Worm (Caenorhabditis elegans) whole organism, L1 larva: ENCODE results near the gene jmjd-3.3.

Experiments used
- aly-2 ChIP-seq: fragments of 150-350 bp; optimal IDR thresholded peaks from 2 replicates; lab custom pipeline; 2014; ENCODE audit warnings: missing biosample characterization, missing genetic modification characterization
- ets-5 ChIP-seq: fragments of 200-800 bp; sonication (Bioruptor generic); IDR thresholded peaks from 2 replicates; pipeline ENCODE4 v1.3.6; 2022; ENCODE audit warnings: missing genetic modification characterization, missing compliant biosample characterization
- hpl-2 ChIP-seq: fragments of 150-350 bp; optimal IDR thresholded peaks from 2 replicates; lab custom pipeline; 2014; ENCODE audit warnings: missing biosample characterization, missing genetic modification reagents, missing genetic modification characterization
- nhr-77 ChIP-seq: fragments of 150-350 bp; optimal IDR thresholded peaks from 2 replicates; lab custom pipeline; 2014; ENCODE audit warnings: missing biosample characterization, missing genetic modification characterization
- nhr-85 ChIP-seq: sonication (generic microtip); peaks from one replicate; lab custom pipeline; 2016; ENCODE audit warnings: missing genetic modification characterization, inconsistent platforms, missing compliant biosample characterization
- zag-1 ChIP-seq: fragments of 150-350 bp; optimal IDR thresholded peaks from 2 replicates; lab custom pipeline; 2014; ENCODE audit warnings: missing biosample characterization, missing genetic modification characterization

ce11 chrX:13423340-13423739 is 12.9 kb upstream of the jmjd-3.3 start, which contains the start of gene fkh-3:
- TF ChIP-seq nhr-85 (tag; lab: Kevin White, UChicago) (no peak), nhr-77 (tag; lab: Kevin White, UChicago) (no peak), ets-5 (GFP tag; lab: Robert Waterston, UW) (no peak), zag-1 (tag; lab: Kevin White, UChicago) (no peak), hpl-2 (no peak), aly-2 (no peak)
